Fruit fly (Drosophila melanogaster) whole organism, embryonic: ENCODE data around the gene vkg.

Experiments used
- Abd-B ChIP-seq: fragments of 200-800 bp; sonication (Bioruptor generic); optimal IDR thresholded peaks from 2 replicates; lab custom pipeline; 2018; ENCODE audit warnings: missing biosample characterization, mild to moderate bottlenecking, missing genetic modification characterization, moderate library complexity
- Asciz ChIP-seq: fragments of 200-800 bp; sonication (Bioruptor generic); optimal IDR thresholded peaks from 2 replicates; lab custom pipeline; 2017; ENCODE audit warnings: missing biosample characterization, mild to moderate bottlenecking, missing genetic modification characterization, missing genetic modification reagents
- Atf-2 ChIP-seq: fragments of 200-800 bp; sonication (Bioruptor generic); optimal IDR thresholded peaks from 2 replicates; lab custom pipeline; 2016; ENCODE audit warnings: missing biosample characterization, missing genetic modification characterization
- Bdp1 ChIP-seq: fragments of 200-800 bp; sonication (Bioruptor generic); optimal IDR thresholded peaks from 3 replicates; lab custom pipeline; 2016; ENCODE audit warnings: missing biosample characterization, missing genetic modification characterization
- CG12391 ChIP-seq: fragments of 200-800 bp; sonication (Bioruptor generic); optimal IDR thresholded peaks from 3 replicates; lab custom pipeline; 2018; ENCODE audit warnings: missing biosample characterization, mild to moderate bottlenecking, missing genetic modification characterization, moderate library complexity
- CG12769 ChIP-seq: fragments of 200-800 bp; sonication (Bioruptor generic); optimal IDR thresholded peaks from 2 replicates; lab custom pipeline; 2019; ENCODE audit warnings: missing biosample characterization, mild to moderate bottlenecking, missing genetic modification characterization, moderate library complexity
- CG13123 ChIP-seq: fragments of 200-800 bp; sonication (Bioruptor generic); optimal IDR thresholded peaks from 2 replicates; lab custom pipeline; 2016; ENCODE audit warnings: missing biosample characterization, missing genetic modification characterization
- CG13424 ChIP-seq: fragments of 200-800 bp; sonication (Bioruptor generic); optimal IDR thresholded peaks from 2 replicates; lab custom pipeline; 2019; ENCODE audit warnings: missing biosample characterization, mild to moderate bottlenecking, missing genetic modification characterization, moderate library complexity
- CG14014 ChIP-seq: fragments of 200-800 bp; sonication (Bioruptor generic); IDR thresholded peaks from 2 replicates; pipeline ENCODE4 v1.3.6; 2022; ENCODE audit warnings: missing biosample characterization, missing genetic modification characterization
- CG1529 ChIP-seq: fragments of 200-800 bp; sonication (Bioruptor generic); optimal IDR thresholded peaks from 3 replicates; lab custom pipeline; 2018; ENCODE audit warnings: missing biosample characterization, missing genetic modification characterization
- CG17568 ChIP-seq: fragments of 200-800 bp; sonication (Bioruptor generic); optimal IDR thresholded peaks from 2 replicates; lab custom pipeline; 2018; ENCODE audit warnings: missing biosample characterization, mild to moderate bottlenecking, missing genetic modification characterization, moderate library complexity
- CG17912 ChIP-seq: fragments of 200-800 bp; sonication (Bioruptor generic); optimal IDR thresholded peaks from 2 replicates; lab custom pipeline; 2018; ENCODE audit warnings: missing biosample characterization, mild to moderate bottlenecking, missing genetic modification characterization
- CG1792 ChIP-seq: fragments of 200-800 bp; sonication (Bioruptor generic); optimal IDR thresholded peaks from 2 replicates; lab custom pipeline; 2016; ENCODE audit warnings: missing biosample characterization, missing genetic modification characterization
- CG31388 ChIP-seq: fragments of 200-800 bp; sonication (Bioruptor generic); optimal IDR thresholded peaks from 2 replicates; lab custom pipeline; 2016; ENCODE audit warnings: missing biosample characterization, missing genetic modification characterization
- CG4360 ChIP-seq: fragments of 200-800 bp; sonication (Bioruptor generic); IDR thresholded peaks from 2 replicates; pipeline ENCODE4 v1.3.6; 2022; ENCODE audit warnings: missing biosample characterization, missing genetic modification characterization
- CG8290 ChIP-seq, 3 experiments: fragments of 200-800 bp; sonication (Bioruptor generic); optimal IDR thresholded peaks; 2 replicates each; lab custom pipeline; 2016 to 2019; ENCODE audit warnings: missing biosample characterization in 3 of 3, missing genetic modification characterization in 3 of 3, mild to moderate bottlenecking in 2 of 3, moderate library complexity in 1 of 3
- CG8944 ChIP-seq: fragments of 200-800 bp; sonication (Bioruptor generic); optimal IDR thresholded peaks from 3 replicates; lab custom pipeline; 2016; ENCODE audit warnings: missing biosample characterization, missing genetic modification characterization
- CG9932 ChIP-seq: fragments of 200-800 bp; sonication (Bioruptor generic); IDR thresholded peaks from 2 replicates; pipeline ENCODE4 v1.3.6; 2022; ENCODE audit warnings: missing biosample characterization, missing genetic modification characterization
- Chrac-16 ChIP-seq: fragments of 200-800 bp; sonication (Bioruptor generic); optimal IDR thresholded peaks from 3 replicates; lab custom pipeline; 2016; ENCODE audit warnings: missing biosample characterization, missing genetic modification characterization
- Dfd ChIP-seq, 2 experiments: fragments of >200 bp; optimal IDR thresholded peaks; 2 replicates each; lab custom pipeline; 2017; ENCODE audit warnings: missing biosample characterization in 2 of 2, missing genetic modification characterization in 2 of 2
- Dp ChIP-seq: fragments of 200-800 bp; sonication (Bioruptor generic); optimal IDR thresholded peaks from 2 replicates; lab custom pipeline; 2018; ENCODE audit warnings: missing biosample characterization, mild to moderate bottlenecking, missing genetic modification characterization, moderate library complexity
- E2f2 ChIP-seq: fragments of 200-800 bp; sonication (Bioruptor generic); IDR thresholded peaks from 2 replicates; pipeline ENCODE4 v1.3.6; 2022; ENCODE audit warnings: missing biosample characterization, missing genetic modification characterization
- GATAe ChIP-seq: fragments of 200-800 bp; sonication (Bioruptor generic); conservative IDR thresholded peaks from 2 replicates; pipeline ENCODE4 v1.3.6; 2022; ENCODE audit warnings: missing biosample characterization, missing genetic modification characterization
- HHEX ChIP-seq: fragments of 200-800 bp; sonication (Bioruptor generic); optimal IDR thresholded peaks from 3 replicates; lab custom pipeline; 2017; ENCODE audit warnings: missing biosample characterization, mild to moderate bottlenecking, missing genetic modification characterization, missing genetic modification reagents
- Max ChIP-seq: fragments of 200-800 bp; sonication (Bioruptor generic); optimal IDR thresholded peaks from 2 replicates; lab custom pipeline; 2016; ENCODE audit warnings: missing biosample characterization, mild to moderate bottlenecking, missing genetic modification characterization
- Mrtf ChIP-seq: fragments of 200-800 bp; sonication (Bioruptor generic); IDR thresholded peaks from 3 replicates; pipeline ENCODE4 v1.3.6; 2022; ENCODE audit warnings: missing biosample characterization, missing genetic modification characterization
- NFAT ChIP-seq: fragments of 200-800 bp; sonication (Bioruptor generic); IDR thresholded peaks from 2 replicates; pipeline ENCODE4 v1.3.6; 2022; ENCODE audit warnings: missing biosample characterization, missing genetic modification characterization
- Sin3A ChIP-seq: fragments of >200 bp; optimal IDR thresholded peaks from 2 replicates; lab custom pipeline; 2018
- Usf ChIP-seq: fragments of 200-800 bp; sonication (Bioruptor generic); optimal IDR thresholded peaks from 2 replicates; lab custom pipeline; 2017; ENCODE audit warnings: missing genotype, missing biosample characterization, missing genetic modification characterization
- Xbp1 ChIP-seq: fragments of 200-800 bp; sonication (Bioruptor generic); optimal IDR thresholded peaks from 3 replicates; lab custom pipeline; 2016; ENCODE audit warnings: missing biosample characterization, mild to moderate bottlenecking, missing genetic modification characterization
- YL-1 ChIP-seq: fragments of 200-800 bp; sonication (Bioruptor generic); optimal IDR thresholded peaks from 3 replicates; lab custom pipeline; 2017; ENCODE audit warnings: missing biosample characterization, mild to moderate bottlenecking, missing genetic modification characterization
- ash1 ChIP-seq: fragments of 200-800 bp; sonication (Bioruptor generic); optimal IDR thresholded peaks from 2 replicates; lab custom pipeline; 2018; ENCODE audit warnings: missing biosample characterization, mild to moderate bottlenecking, missing genetic modification characterization
- az2 ChIP-seq: fragments of 200-800 bp; sonication (Bioruptor generic); optimal IDR thresholded peaks from 3 replicates; lab custom pipeline; 2016; ENCODE audit warnings: missing biosample characterization, missing genetic modification characterization
- crol ChIP-seq: fragments of 200-800 bp; sonication (Bioruptor generic); IDR thresholded peaks from 2 replicates; pipeline ENCODE4 v1.3.6; 2022; ENCODE audit warnings: missing biosample characterization, missing genetic modification characterization
- cwo ChIP-seq: fragments of 200-800 bp; sonication (Bioruptor generic); optimal IDR thresholded peaks from 3 replicates; lab custom pipeline; 2017; ENCODE audit warnings: missing biosample characterization, missing genetic modification characterization, mild to moderate bottlenecking, moderate library complexity, missing genetic modification reagents
- ems ChIP-seq: fragments of 200-800 bp; sonication (Bioruptor generic); optimal IDR thresholded peaks from 3 replicates; lab custom pipeline; 2016; ENCODE audit warnings: missing biosample characterization, missing genetic modification characterization
- fd3F ChIP-seq: fragments of 200-800 bp; sonication (Bioruptor generic); optimal IDR thresholded peaks from 2 replicates; lab custom pipeline; 2018; ENCODE audit warnings: missing biosample characterization, mild to moderate bottlenecking, missing genetic modification characterization, moderate library complexity
- grau ChIP-seq: fragments of 200-800 bp; optimal IDR thresholded peaks from 3 replicates; lab custom pipeline; 2019; ENCODE audit warnings: missing biosample characterization, mild to moderate bottlenecking, missing genetic modification characterization, moderate library complexity
- gro ChIP-seq: fragments of 200-800 bp; sonication (Bioruptor generic); optimal IDR thresholded peaks from 2 replicates; lab custom pipeline; 2016; ENCODE audit warnings: missing biosample characterization, missing genetic modification characterization
- inv ChIP-seq: fragments of 200-800 bp; sonication (Bioruptor generic); IDR thresholded peaks from 2 replicates; pipeline ENCODE4 v1.3.6; 2022; ENCODE audit warnings: missing biosample characterization, missing genetic modification characterization; ENCODE audit not compliant: partially characterized antibody
- kah ChIP-seq: fragments of 200-800 bp; sonication (Bioruptor generic); optimal IDR thresholded peaks from 2 replicates; lab custom pipeline; 2018; ENCODE audit warnings: missing biosample characterization, mild to moderate bottlenecking, missing genetic modification characterization
- kay ChIP-seq: fragments of 200-800 bp; sonication (Bioruptor generic); optimal IDR thresholded peaks from 2 replicates; lab custom pipeline; 2016; ENCODE audit warnings: missing biosample characterization, missing genetic modification characterization
- nmo ChIP-seq: fragments of 200-800 bp; sonication (Bioruptor generic); optimal IDR thresholded peaks from 2 replicates; lab custom pipeline; 2018; ENCODE audit warnings: missing biosample characterization, mild to moderate bottlenecking, missing genetic modification characterization, moderate library complexity
- pfk ChIP-seq: fragments of 200-800 bp; sonication (Bioruptor generic); optimal IDR thresholded peaks from 2 replicates; lab custom pipeline; 2018; ENCODE audit warnings: missing biosample characterization, mild to moderate bottlenecking, missing genetic modification characterization, moderate library complexity
- schlank ChIP-seq: fragments of 200-800 bp; sonication (Bioruptor generic); optimal IDR thresholded peaks from 2 replicates; lab custom pipeline; 2018; ENCODE audit warnings: missing biosample characterization, mild to moderate bottlenecking, missing genetic modification characterization
- so ChIP-seq: fragments of 200-800 bp; sonication (Bioruptor generic); IDR thresholded peaks from 3 replicates; pipeline ENCODE4 v1.3.6; 2022; ENCODE audit warnings: missing biosample characterization, missing genetic modification characterization
- sob ChIP-seq: fragments of 200-800 bp; sonication (Bioruptor generic); IDR thresholded peaks from 2 replicates; pipeline ENCODE4 v1.3.6; 2022; ENCODE audit warnings: missing biosample characterization, missing genetic modification characterization
- tio ChIP-seq: fragments of 200-800 bp; sonication (Bioruptor generic); optimal IDR thresholded peaks from 2 replicates; lab custom pipeline; 2017; ENCODE audit warnings: missing biosample characterization, missing genetic modification characterization, inconsistent platforms
- ttk ChIP-seq: fragments of 200-800 bp; sonication (Bioruptor generic); IDR thresholded peaks from 2 replicates; pipeline ENCODE4 v2.1.2; 2022; ENCODE audit warnings: missing biosample characterization, missing genetic modification characterization
- zfh2 ChIP-seq: fragments of 200-800 bp; sonication (Bioruptor generic); optimal IDR thresholded peaks from 2 replicates; lab custom pipeline; 2016; ENCODE audit warnings: missing biosample characterization, missing genetic modification characterization

vkg gene

DNA sequence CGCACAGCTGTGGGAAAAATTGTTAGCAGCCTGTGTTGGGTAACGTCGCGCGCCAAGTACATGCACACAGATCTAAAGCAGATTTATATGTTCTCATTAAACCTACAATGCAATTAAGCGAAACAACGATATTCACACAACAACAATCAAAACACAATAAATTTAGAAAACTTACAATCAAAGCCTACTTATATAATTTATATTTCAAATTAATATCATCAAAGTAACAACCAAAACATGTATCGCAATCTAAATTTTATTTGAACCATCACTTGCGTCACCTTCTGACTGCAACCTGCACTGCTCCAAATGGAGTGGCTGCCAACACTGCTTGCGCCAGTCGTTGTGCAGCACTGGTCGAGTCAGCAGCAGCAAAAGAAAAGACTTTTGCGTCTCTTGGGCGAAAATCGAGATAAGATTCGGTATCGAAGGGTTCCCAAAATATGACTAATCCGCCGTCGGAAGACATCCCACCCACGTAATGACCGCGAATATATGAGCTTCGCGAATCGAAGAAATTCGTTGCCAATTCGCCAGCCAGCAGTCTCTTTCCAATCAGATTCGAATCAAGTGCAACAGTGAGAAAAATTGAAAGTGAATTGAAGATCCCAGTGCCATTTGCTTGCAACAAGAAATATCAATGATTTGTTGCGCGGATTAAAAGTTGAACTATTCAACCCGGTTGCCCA is 46.6 kb downstream of the vkg start, which contains the start of the genes CG8892 and CG34126 (continued):
- TF ChIP-seq az2 (GFP tag; lab: Kevin White, UChicago) = peak; percentile 98
- peak; percentile 95 for TF ChIP-seq so (GFP tag; lab: Robert Waterston, UW)
- TF ChIP-seq CG8944 (GFP tag; lab: Kevin White, UChicago) = peak; percentile 96
- peak; percentile 97 for TF ChIP-seq HHEX
- TF ChIP-seq CG17568 = no peak
- peak; percentile 92 for TF ChIP-seq Bdp1 (GFP tag; lab: Kevin White, UChicago)
- TF ChIP-seq cwo (GFP tag; lab: Kevin White, UChicago) = peak; percentile 94
- TF ChIP-seq ash1 = peak; percentile 86
- TF ChIP-seq NFAT (GFP tag; lab: Robert Waterston, UW) = peak; percentile 98
- TF ChIP-seq grau (tag; lab: Kevin White, UChicago) = peak; percentile 96
- TF ChIP-seq zfh2 (GFP tag; lab: Kevin White, UChicago) = peak; percentile 98
- peak; percentile 95 for TF ChIP-seq CG14014 (GFP tag; lab: Robert Waterston, UW)
- peak; percentile 87 for TF ChIP-seq kah (GFP tag; lab: Kevin White, UChicago)
- peak; percentile 93 for TF ChIP-seq Asciz (GFP tag; lab: Kevin White, UChicago)
- TF ChIP-seq CG17912 (GFP tag; lab: Kevin White, UChicago) = peak; percentile 82
- peak; percentile 54 for TF ChIP-seq pfk
- peak; percentile 95 for TF ChIP-seq gro (GFP tag; lab: Kevin White, UChicago)
- TF ChIP-seq sob (GFP tag; lab: Robert Waterston, UW) = peak; percentile 98
- TF ChIP-seq Chrac-16 (GFP tag; lab: Kevin White, UChicago) = peak; percentile 99
- TF ChIP-seq Max = peak; percentile 99
- TF ChIP-seq CG1529 (GFP tag; lab: Kevin White, UChicago) = peak; percentile 94
- TF ChIP-seq kay (GFP tag; lab: Kevin White, UChicago) = peak; percentile 96
- TF ChIP-seq ttk (GFP tag; lab: Robert Waterston, UW) = peak; percentile 93
- TF ChIP-seq CG13123 (GFP tag; lab: Kevin White, UChicago) = peak; percentile 95
- TF ChIP-seq CG9932 = peak; percentile 99
- TF ChIP-seq nmo = peak; percentile 98
- TF ChIP-seq CG1792 (GFP tag; lab: Kevin White, UChicago) = peak; percentile 93
- peak; percentile 99 for TF ChIP-seq Abd-B (GFP tag; lab: Kevin White, UChicago)
- peak; percentile 96 for TF ChIP-seq Mrtf (GFP tag; lab: Robert Waterston, UW)
- TF ChIP-seq CG8290 (GFP tag; optimal IDR thresholded peaks at IDR 0.05; lab: Kevin White, UChicago) = peak; percentile 98
- TF ChIP-seq CG8290 (tag; optimal IDR thresholded peaks at IDR 0.05; lab: Kevin White, UChicago) = peak; percentile 91 to 94
- TF ChIP-seq inv (GFP tag; lab: Robert Waterston, UW) = no peak
- peak; percentile 89 for TF ChIP-seq GATAe (GFP tag; lab: Robert Waterston, UW)
- peak; percentile 98 for TF ChIP-seq tio (GFP tag; lab: Kevin White, UChicago)
- TF ChIP-seq Atf-2 (GFP tag; lab: Kevin White, UChicago) = peak; percentile 94
- TF ChIP-seq CG31388 (GFP tag; lab: Kevin White, UChicago) = peak; percentile 97
- peak; percentile 98 for TF ChIP-seq CG13424 (tag; lab: Kevin White, UChicago)
- TF ChIP-seq E2f2 = peak; percentile 75
- TF ChIP-seq CG12769 (tag; lab: Kevin White, UChicago) = no peak
- TF ChIP-seq CG4360 (GFP tag; lab: Robert Waterston, UW) = peak; percentile 45; the same call in 1 of the 2 replicates
- peak; percentile 98 for TF ChIP-seq CG12391 (tag; lab: Kevin White, UChicago)
- TF ChIP-seq Usf (GFP tag; lab: Kevin White, UChicago) = peak; percentile 98
- TF ChIP-seq crol (GFP tag; lab: Robert Waterston, UW) = no peak
- peak; percentile 96 for TF ChIP-seq ems (GFP tag; lab: Kevin White, UChicago)
- peak; percentile 99 for TF ChIP-seq Xbp1 (GFP tag; lab: Kevin White, UChicago)
- peak; percentile 92 for TF ChIP-seq YL-1
- TF ChIP-seq Dp = peak; percentile 42
- peak; percentile 99 for TF ChIP-seq Sin3A
- TF ChIP-seq schlank = peak; percentile 81
- TF ChIP-seq Dfd (GFP tag; optimal IDR thresholded peaks at IDR 0.05; lab: Kevin White, UChicago) = peak in 1 of 2 experiments; percentile 92
- peak; percentile 95 for TF ChIP-seq fd3F (GFP tag; lab: Kevin White, UChicago)
